Worm (Caenorhabditis elegans): ENCODE data around the gene msra-1.
A peak's percentile ranks its signal among the peaks of the same experiment; 100 is the strongest.

Gene msra-1

ce11 chrII:7323925-7324324 is 39.9 kb downstream of the msra-1 start, which contains the start of gene F21D12.3:
Gene F21D12.3 (minus strand): TSS chrII:7324025.
- no peak for TF ChIP-seq blmp-1 (tag; optimal IDR thresholded peaks at IDR 0.05)

- TF ChIP-seq nhr-237 (tag; optimal IDR thresholded peaks at IDR 0.05) (no peak), mls-2 (tag; optimal IDR thresholded peaks at IDR 0.05) (no peak), nhr-12 (tag; optimal IDR thresholded peaks at IDR 0.05) (no peak), ztf-11 (tag; optimal IDR thresholded peaks at IDR 0.05) (no peak), sem-2 (GFP tag; optimal IDR thresholded peaks at IDR 0.05) (no peak), pha-4 (tag; optimal IDR thresholded peaks at IDR 0.05) (no peak), ceh-39 (tag; optimal IDR thresholded peaks at IDR 0.05) (no peak), nhr-28 (tag; optimal IDR thresholded peaks at IDR 0.05) (no peak), hlh-1 (tag; optimal IDR thresholded peaks at IDR 0.05) (peak; percentile 70), unc-62 (GFP tag; optimal IDR thresholded peaks at IDR 0.05) (no peak), unc-120 (tag; optimal IDR thresholded peaks at IDR 0.05; ENCODE audit: poor library complexity, severe bottlenecking) (peak; percentile 24)
Observed at ce11 chrII:7323317-7323716, 40.5 kb downstream of the msra-1 start.

ce11 chrII:7319471-7319870 is 44.4 kb downstream of the msra-1 start:
- TF ChIP-seq nhr-12 (tag; optimal IDR thresholded peaks at IDR 0.05): no peak
- no peak for TF ChIP-seq mab-5 (tag; optimal IDR thresholded peaks at IDR 0.05)
- TF ChIP-seq nhr-2 (tag; optimal IDR thresholded peaks at IDR 0.05): no peak
- no peak for TF ChIP-seq mep-1 (tag; optimal IDR thresholded peaks at IDR 0.05)

ce11 chrII:7317468-7317867 is 46.4 kb downstream of the msra-1 start, which contains the start of gene F21D12.2:
Gene F21D12.2 (plus strand): TSS chrII:7317768.
- TF ChIP-seq nhr-237 (tag; optimal IDR thresholded peaks at IDR 0.05) (no peak), hlh-1 (tag; optimal IDR thresholded peaks at IDR 0.05) (no peak), snpc-4 (tag; optimal IDR thresholded peaks at IDR 0.05) (no peak), ceh-83 (GFP tag; optimal IDR thresholded peaks at IDR 0.05) (no peak), unc-62 (GFP tag; optimal IDR thresholded peaks at IDR 0.05) (no peak), tbx-8 (GFP tag; optimal IDR thresholded peaks at IDR 0.05) (no peak), lsy-2 (tag; optimal IDR thresholded peaks at IDR 0.05) (no peak), mep-1 (tag; optimal IDR thresholded peaks at IDR 0.05) (no peak), blmp-1 (tag; optimal IDR thresholded peaks at IDR 0.05) (no peak), ceh-39 (tag; optimal IDR thresholded peaks at IDR 0.05) (no peak), ceh-43 (GFP tag; optimal IDR thresholded peaks at IDR 0.05) (no peak)

- no peak for TF ChIP-seq zip-8 (tag; optimal IDR thresholded peaks at IDR 0.05)
Observed at ce11 chrII:7314083-7314482, 49.8 kb downstream of the msra-1 start, which contains the start of gene F45E12.6. Gene F45E12.6 (minus strand): TSS chrII:7314183.

Data from whole organism, mixed stage, embryonic.